Fruit fly (Drosophila melanogaster) whole organism, embryonic: ENCODE measurements around the gene CG31717.

Experiments
- Bdp1 ChIP-seq: fragments of 200-800 bp; sonication (Bioruptor generic); optimal IDR thresholded peaks from 3 replicates; lab custom pipeline; 2016; ENCODE audit warnings: missing biosample characterization, missing genetic modification characterization
- CG10147 ChIP-seq: fragments of 200-800 bp; sonication (Bioruptor generic); optimal IDR thresholded peaks from 2 replicates; lab custom pipeline; 2019; ENCODE audit warnings: missing biosample characterization, mild to moderate bottlenecking, missing genetic modification characterization, moderate library complexity
- CG10274 ChIP-seq: fragments of 200-800 bp; sonication (Bioruptor generic); optimal IDR thresholded peaks from 3 replicates; lab custom pipeline; 2017; ENCODE audit warnings: missing biosample characterization, mild to moderate bottlenecking, missing genetic modification characterization
- CG10321 ChIP-seq: fragments of 200-800 bp; sonication (Bioruptor generic); IDR thresholded peaks from 2 replicates; pipeline ENCODE4 v1.3.6; 2022; ENCODE audit warnings: missing biosample characterization, missing genetic modification characterization
- CG2678 ChIP-seq: fragments of 200-800 bp; sonication (Bioruptor generic); optimal IDR thresholded peaks from 3 replicates; lab custom pipeline; 2019; ENCODE audit warnings: missing biosample characterization, mild to moderate bottlenecking, missing genetic modification characterization, moderate library complexity
- CG31224 ChIP-seq: fragments of 200-800 bp; sonication (Bioruptor generic); IDR thresholded peaks from 2 replicates; pipeline ENCODE4 v1.3.6; 2022; ENCODE audit warnings: missing biosample characterization, missing genetic modification characterization
- CG33557 ChIP-seq: fragments of 200-800 bp; sonication (Bioruptor generic); optimal IDR thresholded peaks from 2 replicates; lab custom pipeline; 2019; ENCODE audit warnings: missing biosample characterization, mild to moderate bottlenecking, missing genetic modification characterization, moderate library complexity
- CG34224 ChIP-seq: fragments of 200-800 bp; sonication (Bioruptor generic); IDR thresholded peaks from 3 replicates; pipeline ENCODE4 v1.3.6; 2022; ENCODE audit warnings: missing biosample characterization, missing genetic modification characterization; ENCODE audit not compliant: partially characterized antibody
- CG3838 ChIP-seq: fragments of 200-800 bp; sonication (Bioruptor generic); optimal IDR thresholded peaks from 3 replicates; lab custom pipeline; 2016; ENCODE audit warnings: missing biosample characterization, missing genetic modification characterization
- CG7786 ChIP-seq: fragments of 200-800 bp; sonication (Bioruptor generic); optimal IDR thresholded peaks from 2 replicates; lab custom pipeline; 2016; ENCODE audit warnings: missing biosample characterization, missing genetic modification characterization
- CG8290 ChIP-seq, 3 experiments: fragments of 200-800 bp; sonication (Bioruptor generic); optimal IDR thresholded peaks; 2 replicates each; lab custom pipeline; 2016 to 2019; ENCODE audit warnings: missing biosample characterization in 3 of 3, missing genetic modification characterization in 3 of 3, mild to moderate bottlenecking in 2 of 3, moderate library complexity in 1 of 3
- CG8359 ChIP-seq: fragments of 200-800 bp; sonication (Bioruptor generic); optimal IDR thresholded peaks from 2 replicates; lab custom pipeline; 2017; ENCODE audit warnings: missing biosample characterization, mild to moderate bottlenecking, missing genetic modification characterization, borderline replicate concordance
- CG8388 ChIP-seq: fragments of 200-800 bp; sonication (Bioruptor generic); optimal IDR thresholded peaks from 2 replicates; lab custom pipeline; 2019; ENCODE audit warnings: missing biosample characterization, mild to moderate bottlenecking, missing genetic modification characterization, moderate library complexity
- CG8944 ChIP-seq: fragments of 200-800 bp; sonication (Bioruptor generic); optimal IDR thresholded peaks from 3 replicates; lab custom pipeline; 2016; ENCODE audit warnings: missing biosample characterization, missing genetic modification characterization
- CG9437 ChIP-seq: fragments of 200-800 bp; sonication (Bioruptor generic); optimal IDR thresholded peaks from 2 replicates; lab custom pipeline; 2018; ENCODE audit warnings: missing biosample characterization, mild to moderate bottlenecking, missing genetic modification characterization
- CG9797 ChIP-seq: fragments of 200-800 bp; sonication (Bioruptor generic); optimal IDR thresholded peaks from 3 replicates; lab custom pipeline; 2018; ENCODE audit warnings: missing biosample characterization, mild to moderate bottlenecking, missing genetic modification characterization
- CkIIα-i1 ChIP-seq: fragments of 200-800 bp; sonication (Bioruptor generic); IDR thresholded peaks from 2 replicates; pipeline ENCODE4 v1.3.6; 2022; ENCODE audit warnings: missing biosample characterization, missing genetic modification characterization
- CoRest ChIP-seq: fragments of 200-800 bp; sonication (Bioruptor generic); optimal IDR thresholded peaks from 3 replicates; lab custom pipeline; 2018; ENCODE audit warnings: missing biosample characterization, mild to moderate bottlenecking, missing genetic modification characterization, moderate library complexity
- Doc3 ChIP-seq: fragments of 200-800 bp; sonication (Bioruptor generic); IDR thresholded peaks from 3 replicates; pipeline ENCODE4 v1.3.6; 2022; ENCODE audit warnings: missing biosample characterization, missing genetic modification characterization; ENCODE audit not compliant: partially characterized antibody
- ERR ChIP-seq: fragments of 200-800 bp; sonication (Bioruptor generic); optimal IDR thresholded peaks from 2 replicates; lab custom pipeline; 2016; ENCODE audit warnings: missing biosample characterization, missing genetic modification characterization
- Eip74EF ChIP-seq, 2 experiments: fragments of 200-800 bp in 1 of 2; fragments of >200 bp in 1 of 2; sonication (Bioruptor generic) in 1 of 2; optimal IDR thresholded peaks; 2 replicates each; lab custom pipeline; 2017 to 2019; ENCODE audit warnings: missing biosample characterization in 2 of 2, missing genetic modification characterization in 2 of 2, mild to moderate bottlenecking in 1 of 2, moderate library complexity in 1 of 2
- Fer3 ChIP-seq: fragments of 200-800 bp; sonication (Bioruptor generic); optimal IDR thresholded peaks from 2 replicates; lab custom pipeline; 2018; ENCODE audit warnings: missing biosample characterization, mild to moderate bottlenecking, missing genetic modification characterization, moderate library complexity
- Gsc ChIP-seq: fragments of 200-800 bp; sonication (Bioruptor generic); IDR thresholded peaks from 2 replicates; pipeline ENCODE4 v1.3.6; 2022; ENCODE audit warnings: missing biosample characterization, missing genetic modification characterization
- Lhr ChIP-seq: fragments of 200-800 bp; sonication (Bioruptor generic); optimal IDR thresholded peaks from 3 replicates; lab custom pipeline; 2017; ENCODE audit warnings: mild to moderate bottlenecking, missing biosample characterization, missing genetic modification reagents, missing genetic modification characterization
- Lim3 ChIP-seq: fragments of 200-800 bp; sonication (Bioruptor generic); IDR thresholded peaks from 2 replicates; pipeline ENCODE4 v1.3.6; 2022; ENCODE audit warnings: missing biosample characterization, missing genetic modification characterization
- Lpt ChIP-seq: fragments of >200 bp; optimal IDR thresholded peaks from 2 replicates; lab custom pipeline; 2018; ENCODE audit warnings: missing biosample characterization, missing genetic modification characterization
- Mrtf ChIP-seq: fragments of 200-800 bp; sonication (Bioruptor generic); IDR thresholded peaks from 3 replicates; pipeline ENCODE4 v1.3.6; 2022; ENCODE audit warnings: missing biosample characterization, missing genetic modification characterization
- Oli ChIP-seq: fragments of 200-800 bp; sonication (Bioruptor generic); optimal IDR thresholded peaks from 2 replicates; lab custom pipeline; 2018; ENCODE audit warnings: missing biosample characterization, mild to moderate bottlenecking, missing genetic modification characterization, moderate library complexity
- Sin3A ChIP-seq: fragments of >200 bp; optimal IDR thresholded peaks from 2 replicates; lab custom pipeline; 2018
- Six4 ChIP-seq: fragments of 200-800 bp; sonication (Bioruptor generic); optimal IDR thresholded peaks from 2 replicates; lab custom pipeline; 2016; ENCODE audit warnings: missing biosample characterization, missing genetic modification characterization
- amos ChIP-seq: fragments of 200-800 bp; sonication (Bioruptor generic); IDR thresholded peaks from 2 replicates; pipeline ENCODE4 v1.3.6; 2022; ENCODE audit warnings: missing biosample characterization, missing genetic modification characterization; ENCODE audit not compliant: partially characterized antibody
- ase ChIP-seq: fragments of 200-800 bp; sonication (Bioruptor generic); IDR thresholded peaks from 3 replicates; pipeline ENCODE4 v1.3.6; 2022; ENCODE audit warnings: missing biosample characterization, missing genetic modification characterization
- cato ChIP-seq: fragments of 200-800 bp; sonication (Bioruptor generic); optimal IDR thresholded peaks from 2 replicates; lab custom pipeline; 2016; ENCODE audit warnings: missing biosample characterization, missing genetic modification characterization, borderline replicate concordance
- chinmo ChIP-seq: fragments of 200-800 bp; sonication (Bioruptor generic); IDR thresholded peaks from 4 replicates; pipeline ENCODE4 v1.3.6; 2022; ENCODE audit warnings: missing biosample characterization, missing genetic modification characterization; ENCODE audit not compliant: partially characterized antibody
- croc ChIP-seq: fragments of 200-800 bp; sonication (Bioruptor generic); conservative IDR thresholded peaks from 3 replicates; pipeline ENCODE4 v1.3.6; 2022; ENCODE audit warnings: missing biosample characterization, missing genetic modification characterization
- exex ChIP-seq: fragments of 200-800 bp; sonication (Bioruptor generic); optimal IDR thresholded peaks from 4 replicates; lab custom pipeline; 2018; ENCODE audit warnings: missing biosample characterization, mild to moderate bottlenecking, missing genetic modification characterization, moderate library complexity
- eyg ChIP-seq: fragments of 200-800 bp; sonication (Bioruptor generic); optimal IDR thresholded peaks from 3 replicates; lab custom pipeline; 2016; ENCODE audit warnings: missing biosample characterization, missing genetic modification characterization
- hb ChIP-seq: fragments of 200-800 bp; sonication (Bioruptor generic); IDR thresholded peaks from 3 replicates; pipeline ENCODE4 v1.3.6; 2022; ENCODE audit warnings: missing biosample characterization, missing genetic modification characterization; ENCODE audit not compliant: partially characterized antibody
- ind ChIP-seq: fragments of 200-800 bp; sonication (Bioruptor generic); optimal IDR thresholded peaks from 3 replicates; lab custom pipeline; 2016; ENCODE audit warnings: missing biosample characterization, missing genetic modification characterization
- insv ChIP-seq, 2 experiments: fragments of 200-800 bp; sonication (Bioruptor generic); optimal IDR thresholded peaks; 3 replicates each; lab custom pipeline; 2016 to 2018; ENCODE audit warnings: missing biosample characterization in 2 of 2, missing genetic modification characterization in 2 of 2
- lmd ChIP-seq: fragments of 200-800 bp; sonication (Bioruptor generic); IDR thresholded peaks from 2 replicates; pipeline ENCODE4 v1.3.6; 2022; ENCODE audit warnings: missing biosample characterization, missing genetic modification characterization
- nerfin-2 ChIP-seq: fragments of 200-800 bp; sonication (Bioruptor generic); IDR thresholded peaks from 2 replicates; pipeline ENCODE4 v1.3.6; 2022; ENCODE audit warnings: missing biosample characterization, missing genetic modification characterization; ENCODE audit not compliant: partially characterized antibody
- row ChIP-seq: fragments of 200-800 bp; sonication (Bioruptor generic); IDR thresholded peaks from 3 replicates; pipeline ENCODE4 v1.3.6; 2022; ENCODE audit warnings: missing biosample characterization, missing genetic modification characterization
- sens ChIP-seq: fragments of 200-800 bp; sonication (Bioruptor generic); peaks from one replicate; lab custom pipeline; 2016; ENCODE audit warnings: missing biosample characterization, missing genetic modification characterization
- seq ChIP-seq: fragments of 200-800 bp; sonication (Bioruptor generic); IDR thresholded peaks from 2 replicates; pipeline ENCODE4 v1.3.6; 2022; ENCODE audit warnings: missing biosample characterization, missing genetic modification characterization
- slou ChIP-seq: fragments of 200-800 bp; sonication (Bioruptor generic); optimal IDR thresholded peaks from 3 replicates; lab custom pipeline; 2016; ENCODE audit warnings: missing biosample characterization, missing genetic modification characterization
- tio ChIP-seq: fragments of 200-800 bp; sonication (Bioruptor generic); optimal IDR thresholded peaks from 2 replicates; lab custom pipeline; 2017; ENCODE audit warnings: missing biosample characterization, missing genetic modification characterization, inconsistent platforms
- wdn ChIP-seq: fragments of 200-800 bp; sonication (Bioruptor generic); IDR thresholded peaks from 2 replicates; pipeline ENCODE4 v1.3.6; 2022; ENCODE audit warnings: missing biosample characterization, missing genetic modification characterization

CG31717 gene

DNA sequence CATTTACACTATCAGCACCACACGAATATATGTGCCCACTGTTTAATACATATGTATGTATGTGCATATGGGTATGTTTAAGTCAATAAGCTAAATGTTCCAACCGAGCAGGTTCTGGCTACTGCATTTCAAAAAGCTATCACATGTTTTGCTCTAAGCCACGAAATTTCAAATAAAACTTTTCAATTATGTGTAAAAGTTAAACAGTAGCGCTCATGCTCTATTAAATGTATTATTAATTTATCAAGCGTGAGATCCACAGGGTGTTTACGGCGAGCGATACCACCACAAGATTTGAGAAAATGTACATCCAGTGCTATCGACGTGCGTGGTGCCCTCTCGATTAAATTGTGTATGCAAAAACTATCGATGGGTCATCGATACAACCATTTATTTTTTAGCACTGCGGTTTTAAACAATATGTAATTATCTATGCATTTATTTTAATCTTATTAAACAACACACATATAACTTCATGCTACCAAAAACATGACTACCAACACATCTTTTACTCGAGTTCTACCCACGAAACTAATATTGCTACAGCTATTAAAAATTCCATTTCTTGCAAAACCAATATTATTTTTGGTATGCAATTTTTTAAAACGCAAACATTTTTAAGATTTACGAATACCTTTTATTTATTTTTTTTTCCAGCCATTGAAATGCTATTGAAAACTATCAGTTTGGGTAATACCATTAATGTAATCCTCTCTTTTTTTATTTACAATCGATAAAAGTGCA lies 10.4 kb downstream of the CG31717 start, which contains the start of gene Pten (continued):
- TF ChIP-seq ind (GFP tag; lab: Kevin White, UChicago): peak; percentile 71
- peak; percentile 66; the same call in 2 of the 3 replicates for TF ChIP-seq Doc3 (GFP tag; lab: Robert Waterston, UW)
- TF ChIP-seq Fer3: peak; percentile 61
- no peak for TF ChIP-seq Lim3
- peak; percentile 67 for TF ChIP-seq cato (GFP tag; lab: Kevin White, UChicago)
- peak; percentile 89 for TF ChIP-seq nerfin-2
- peak; percentile 87 for TF ChIP-seq row (GFP tag; lab: Robert Waterston, UW)
- TF ChIP-seq Sin3A (lab: Kevin White, UChicago): no peak
- TF ChIP-seq CG10147 (GFP tag; lab: Kevin White, UChicago): peak; percentile 38
- no peak for TF ChIP-seq CG33557 (GFP tag; lab: Kevin White, UChicago)
- peak; percentile 96 for TF ChIP-seq sens (GFP tag; lab: Kevin White, UChicago)
- no peak for TF ChIP-seq CG3838 (GFP tag; lab: Kevin White, UChicago)
- TF ChIP-seq Gsc (GFP tag; lab: Robert Waterston, UW): no peak
- no peak for TF ChIP-seq CG10321 (GFP tag; lab: Robert Waterston, UW)
- no peak for TF ChIP-seq CG8359 (GFP tag; lab: Kevin White, UChicago)
- TF ChIP-seq CG2678 (tag; lab: Kevin White, UChicago): no peak
- TF ChIP-seq wdn (GFP tag; lab: Robert Waterston, UW): 0 out of 2 replicates have a peak, but pooled peaks have one; percentile 21
- TF ChIP-seq Oli (tag; lab: Kevin White, UChicago): no peak
- no peak for TF ChIP-seq lmd (GFP tag; lab: Robert Waterston, UW)
- TF ChIP-seq slou: peak; percentile 63
- TF ChIP-seq insv (GFP tag; optimal IDR thresholded peaks at IDR 0.05; lab: Kevin White, UChicago): no peak
- TF ChIP-seq CG34224 (GFP tag; lab: Robert Waterston, UW): peak; percentile 80
- peak; percentile 48 for TF ChIP-seq CG7786
- peak; percentile 90; the same call in 1 of the 2 replicates for TF ChIP-seq amos (GFP tag; lab: Robert Waterston, UW)
- peak; percentile 66 for TF ChIP-seq CG8388 (GFP tag; lab: Kevin White, UChicago)
- TF ChIP-seq CG31224 (GFP tag; lab: Robert Waterston, UW): no peak
- no peak for TF ChIP-seq Bdp1 (GFP tag; lab: Kevin White, UChicago)
- peak; percentile 25 for TF ChIP-seq CG9437
- TF ChIP-seq CkIIα-i1 (GFP tag; lab: Robert Waterston, UW): no peak
- TF ChIP-seq eyg (GFP tag; lab: Kevin White, UChicago): peak; percentile 43
- peak; percentile 85; the same call in 2 of the 4 replicates for TF ChIP-seq chinmo (GFP tag; lab: Robert Waterston, UW)
- peak; percentile 42 for TF ChIP-seq Six4
- peak; percentile 87; the same call in 2 of the 3 replicates for TF ChIP-seq hb (GFP tag; lab: Robert Waterston, UW)
- TF ChIP-seq CG8944: peak; percentile 37
- TF ChIP-seq CoRest: peak; percentile 76
- TF ChIP-seq Lpt (GFP tag; lab: Kevin White, UChicago): no peak
- peak; percentile 9 for TF ChIP-seq ERR (GFP tag; lab: Kevin White, UChicago)
- no peak for TF ChIP-seq exex (tag; lab: Kevin White, UChicago)
- TF ChIP-seq ase (GFP tag; lab: Robert Waterston, UW): no peak; the same call in 2 of the 3 replicates
- TF ChIP-seq CG10274 (GFP tag; lab: Kevin White, UChicago): peak; percentile 28
- TF ChIP-seq CG8290 (GFP tag; optimal IDR thresholded peaks at IDR 0.05; lab: Kevin White, UChicago): no peak
- peak in 1 of 2 experiments; percentile 12 for TF ChIP-seq CG8290 (tag; optimal IDR thresholded peaks at IDR 0.05; lab: Kevin White, UChicago)
- TF ChIP-seq Mrtf (GFP tag; lab: Robert Waterston, UW): no peak
- peak; percentile 31; the same call in 2 of the 3 replicates for TF ChIP-seq croc (GFP tag; lab: Robert Waterston, UW)
- TF ChIP-seq Eip74EF (GFP tag; optimal IDR thresholded peaks at IDR 0.05; lab: Kevin White, UChicago): no peak
- no peak for TF ChIP-seq CG9797
- peak; percentile 39 for TF ChIP-seq Lhr (GFP tag; lab: Kevin White, UChicago)
- no peak for TF ChIP-seq tio (GFP tag; lab: Kevin White, UChicago)
- 0 out of 2 replicates have a peak, but pooled peaks have one; percentile 35 for TF ChIP-seq seq (GFP tag; lab: Robert Waterston, UW)
